Worm (Caenorhabditis elegans) whole organism, young adult: ENCODE results near the gene atfs-1.

Experiments
- D2030.7 ChIP-seq: fragments of 200-800 bp; sonication (Bioruptor generic); IDR thresholded peaks from 2 replicates; pipeline ENCODE4 v1.3.6; 2022; ENCODE audit warnings: missing genetic modification reagents, missing genetic modification characterization, missing compliant biosample characterization
- F37B4.10 ChIP-seq: fragments of 200-800 bp; sonication (Bioruptor generic); IDR thresholded peaks from 2 replicates; pipeline ENCODE4 v1.3.6; 2022; ENCODE audit warnings: missing genetic modification characterization, missing compliant biosample characterization
- F49E8.2 ChIP-seq: sonication (generic microtip); optimal IDR thresholded peaks from 3 replicates; lab custom pipeline; 2017; ENCODE audit warnings: missing genetic modification characterization, mild to moderate bottlenecking, missing compliant biosample characterization, antibody characterized with exemption, moderate library complexity; ENCODE audit not compliant: insufficient read depth
- Y53G8AR.9 ChIP-seq: fragments of 200-800 bp; sonication (Bioruptor generic); conservative IDR thresholded peaks from 2 replicates; pipeline ENCODE4 v1.3.6; 2022; ENCODE audit warnings: missing genetic modification reagents, missing genetic modification characterization, missing compliant biosample characterization
- ama-1 ChIP-seq, 3 experiments: fragments of 150-350 bp in 1 of 3; sonication (generic microtip) in 2 of 3; optimal IDR thresholded peaks; 2 replicates each; lab custom pipeline; 2014 to 2018; ENCODE audit warnings: missing biosample characterization in 2 of 3, missing genetic modification characterization in 2 of 3, missing genetic modification reagents in 2 of 3
- atf-7 ChIP-seq: sonication (generic microtip); optimal IDR thresholded peaks from 2 replicates; lab custom pipeline; 2017; ENCODE audit warnings: mild to moderate bottlenecking, missing genetic modification characterization, missing compliant biosample characterization
- ceh-79 ChIP-seq: sonication (generic microtip); optimal IDR thresholded peaks from 2 replicates; lab custom pipeline; 2017; ENCODE audit warnings: mild to moderate bottlenecking, missing genetic modification characterization, missing compliant biosample characterization
- repo-1 ChIP-seq: sonication (generic microtip); optimal IDR thresholded peaks from 2 replicates; lab custom pipeline; 2017; ENCODE audit warnings: mild to moderate bottlenecking, missing genetic modification characterization, missing compliant biosample characterization
- snpc-4 ChIP-seq, 5 experiments: fragments of 150-350 bp in 1 of 5; sonication (generic microtip) in 4 of 5; optimal IDR thresholded peaks; 2 replicates each; lab custom pipeline; 2014 to 2018; ENCODE audit warnings: missing genetic modification characterization in 5 of 5, missing biosample characterization in 3 of 5, antibody characterized with exemption in 2 of 5, mild to moderate bottlenecking in 2 of 5, missing compliant biosample characterization in 2 of 5, missing genotype in 2 of 5, moderate library complexity in 2 of 5, missing genetic modification reagents in 1 of 5
- ztf-3 ChIP-seq: fragments of 200-800 bp; sonication (Bioruptor generic); optimal IDR thresholded peaks from 2 replicates; lab custom pipeline; 2018; ENCODE audit warnings: mild to moderate bottlenecking, missing genetic modification characterization, missing compliant biosample characterization

- no peak for TF ChIP-seq ceh-79 (tag; lab: Kevin White, UChicago)
- no peak for TF ChIP-seq snpc-4 (GFP tag; optimal IDR thresholded peaks at IDR 0.05; lab: Kevin White, UChicago)
- TF ChIP-seq snpc-4 (tag; optimal IDR thresholded peaks at IDR 0.05; lab: Kevin White, UChicago) = no peak
- no peak for TF ChIP-seq atf-7
- TF ChIP-seq F37B4.10 (GFP tag; lab: Robert Waterston, UW) = no peak
- TF ChIP-seq ama-1 (optimal IDR thresholded peaks at IDR 0.05; lab: Kevin White, UChicago) = no peak
- TF ChIP-seq ama-1 (GFP tag; optimal IDR thresholded peaks at IDR 0.05; lab: Kevin White, UChicago) = no peak
- TF ChIP-seq F49E8.2 = no peak
- TF ChIP-seq ztf-3 = no peak
- TF ChIP-seq D2030.7 (GFP tag; lab: Robert Waterston, UW) = no peak
- no peak for TF ChIP-seq repo-1
- TF ChIP-seq Y53G8AR.9 (GFP tag; lab: Robert Waterston, UW) = no peak
These were observed 37.0 kb upstream of the atfs-1 start, which contains the start of gene AH10.2 for ce11 chrV:14156468-14156867.
